Fruit fly (Drosophila melanogaster): Measurements from ENCODE around the gene Elp1.

- TF ChIP-seq gl (tag; optimal IDR thresholded peaks at IDR 0.05) (no peak), D1 (tag; optimal IDR thresholded peaks at IDR 0.05) (no peak), CG17806 (tag; optimal IDR thresholded peaks at IDR 0.05) (no peak), Pif1B (GFP tag; optimal IDR thresholded peaks at IDR 0.05) (no peak), Snoo (tag; optimal IDR thresholded peaks at IDR 0.05) (no peak), CG4496 (GFP tag; IDR thresholded peaks at IDR 0.05) (no peak), fd96Ca (GFP tag; IDR thresholded peaks at IDR 0.05) (no peak), CG13204 (GFP tag; optimal IDR thresholded peaks at IDR 0.05) (no peak)
Measured at dm6 chr3R:11703730-11704129, 53.0 kb downstream of the Elp1 start, which contains the start of gene I-t.

Data from whole organism, pupa.